Worm (Caenorhabditis elegans): ENCODE results near the gene nmur-2.

- TF ChIP-seq sptf-1 (tag; optimal IDR thresholded peaks at IDR 0.05) (no peak), unc-62 (GFP tag; optimal IDR thresholded peaks at IDR 0.05) (no peak), ces-1 (GFP tag; optimal IDR thresholded peaks at IDR 0.05) (no peak), lsy-2 (tag; optimal IDR thresholded peaks at IDR 0.05) (no peak)
Measured at ce11 chrII:121121-121520, 3.7 kb downstream of the nmur-2 start, which contains the start of gene K10B4.3.
